Worm (Caenorhabditis elegans): Measurements from ENCODE around the gene sre-36.

DNA sequence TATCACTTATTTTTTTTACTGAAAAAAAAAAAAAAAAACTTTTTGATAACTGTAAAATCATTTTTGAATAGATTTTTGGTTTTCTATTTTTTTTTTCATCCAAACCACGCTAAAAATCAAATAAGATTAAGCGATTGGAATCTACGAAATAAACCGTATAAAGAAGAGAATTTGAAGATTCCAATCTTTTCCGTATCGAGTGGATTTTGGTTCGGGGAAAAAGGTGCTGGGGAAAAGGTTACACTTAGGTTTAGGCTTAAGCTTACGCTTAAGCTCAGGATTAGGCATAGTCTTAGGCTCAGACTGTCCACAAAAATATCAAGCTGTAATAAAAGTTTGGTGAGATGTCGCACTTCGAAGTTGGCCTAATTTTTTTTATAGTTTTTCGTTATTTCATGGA is 3.7 kb upstream of the sre-36 start, which contains the start of gene F13A7.12:
- no peak for TF ChIP-seq nhr-90 (tag; optimal IDR thresholded peaks at IDR 0.05)
- no peak for TF ChIP-seq ets-4 (GFP tag; optimal IDR thresholded peaks at IDR 0.05)
- no peak for TF ChIP-seq egl-44 (GFP tag; IDR thresholded peaks at IDR 0.05)
- no peak for TF ChIP-seq Y53F4B.3 (GFP tag; IDR thresholded peaks at IDR 0.05)
- no peak for TF ChIP-seq mel-28 (tag; optimal IDR thresholded peaks at IDR 0.05; ENCODE audit: borderline replicate concordance)
- no peak for TF ChIP-seq nhr-27 (tag; optimal IDR thresholded peaks at IDR 0.05)

Data from whole organism, young adult.